Worm (Caenorhabditis elegans): ENCODE results near the gene W05H9.4.

- TF ChIP-seq ztf-4 (tag; optimal IDR thresholded peaks at IDR 0.05) (peak; percentile 92), nhr-25 (tag; optimal IDR thresholded peaks at IDR 0.05) (peak; percentile 100), ceh-82 (tag; optimal IDR thresholded peaks at IDR 0.05) (peak; percentile 98), lin-39 (tag; optimal IDR thresholded peaks at IDR 0.05) (peak; percentile 100), fkh-10 (GFP tag; optimal IDR thresholded peaks at IDR 0.05) (peak; percentile 100), pha-4 (tag; optimal IDR thresholded peaks at IDR 0.05) (peak; percentile 98), ztf-11 (tag; optimal IDR thresholded peaks at IDR 0.05) (peak; percentile 82)
These were observed 33.0 kb downstream of the W05H9.4 start for ce11 chrX:6296402-6296844.

Data from whole organism, L3 larva.